Worm (Caenorhabditis elegans) whole organism, mixed stage, embryonic: ENCODE results near the gene F18A12.7.

ENCODE experiments used
- bed-3 ChIP-seq: fragments of 200-800 bp; sonication (Bioruptor generic); optimal IDR thresholded peaks from 3 replicates; lab custom pipeline; 2018; ENCODE audit warnings: mild to moderate bottlenecking, missing genetic modification characterization, moderate library complexity, missing compliant biosample characterization
- blmp-1 ChIP-seq: fragments of 150-350 bp; optimal IDR thresholded peaks from 2 replicates; lab custom pipeline; 2014; ENCODE audit warnings: missing biosample characterization, missing genetic modification characterization
- ceh-43 ChIP-seq: fragments of 200-800 bp; sonication (Bioruptor generic); optimal IDR thresholded peaks from 2 replicates; lab custom pipeline; 2018; ENCODE audit warnings: mild to moderate bottlenecking, missing genetic modification characterization, moderate library complexity, missing compliant biosample characterization
- ceh-83 ChIP-seq: fragments of 200-800 bp; sonication (Bioruptor generic); optimal IDR thresholded peaks from 2 replicates; lab custom pipeline; 2018; ENCODE audit warnings: mild to moderate bottlenecking, missing genetic modification characterization, missing compliant biosample characterization
- ces-1 ChIP-seq: fragments of 150-350 bp; optimal IDR thresholded peaks from 2 replicates; lab custom pipeline; 2014; ENCODE audit warnings: missing biosample characterization, missing genetic modification reagents, missing genetic modification characterization
- cnd-1 ChIP-seq: fragments of 200-800 bp; sonication (Bioruptor generic); optimal IDR thresholded peaks from 2 replicates; lab custom pipeline; 2018; ENCODE audit warnings: mild to moderate bottlenecking, missing genetic modification characterization, missing compliant biosample characterization
- drap-1 ChIP-seq: fragments of 200-800 bp; sonication (Bioruptor generic); optimal IDR thresholded peaks from 3 replicates; lab custom pipeline; 2018; ENCODE audit warnings: mild to moderate bottlenecking, missing genetic modification characterization, missing compliant biosample characterization
- elt-1 ChIP-seq: sonication (generic microtip); optimal IDR thresholded peaks from 2 replicates; lab custom pipeline; 2017; ENCODE audit warnings: missing genetic modification characterization, mild to moderate bottlenecking, missing compliant biosample characterization, antibody characterized with exemption, moderate library complexity, borderline replicate concordance; ENCODE audit not compliant: insufficient read depth
- elt-3 ChIP-seq: fragments of 150-350 bp; optimal IDR thresholded peaks from 2 replicates; lab custom pipeline; 2014; ENCODE audit warnings: missing biosample characterization, missing genetic modification characterization
- flh-1 ChIP-seq: fragments of 200-800 bp; sonication (Bioruptor generic); optimal IDR thresholded peaks from 2 replicates; lab custom pipeline; 2018; ENCODE audit warnings: mild to moderate bottlenecking, missing genetic modification characterization, moderate library complexity, missing compliant biosample characterization
- ham-2 ChIP-seq: fragments of 200-800 bp; sonication (Bioruptor generic); optimal IDR thresholded peaks from 2 replicates; lab custom pipeline; 2018; ENCODE audit warnings: mild to moderate bottlenecking, missing genetic modification characterization, missing compliant biosample characterization
- hlh-1 ChIP-seq: fragments of 150-350 bp; optimal IDR thresholded peaks from 2 replicates; lab custom pipeline; 2014; ENCODE audit warnings: missing biosample characterization, missing genetic modification reagents, missing genetic modification characterization
- lin-13 ChIP-seq: fragments of 150-350 bp; optimal IDR thresholded peaks from 2 replicates; lab custom pipeline; 2014; ENCODE audit warnings: missing biosample characterization, missing genetic modification characterization
- lin-32 ChIP-seq: fragments of 200-800 bp; sonication (Bioruptor generic); optimal IDR thresholded peaks from 2 replicates; lab custom pipeline; 2018; ENCODE audit warnings: mild to moderate bottlenecking, missing genetic modification characterization, missing compliant biosample characterization
- lsy-2 ChIP-seq: fragments of 150-350 bp; optimal IDR thresholded peaks from 2 replicates; lab custom pipeline; 2014; ENCODE audit warnings: missing biosample characterization, missing genetic modification characterization
- mep-1 ChIP-seq: fragments of 150-350 bp; optimal IDR thresholded peaks from 2 replicates; lab custom pipeline; 2017; ENCODE audit warnings: missing biosample characterization, missing genetic modification reagents, missing genetic modification characterization, inconsistent platforms
- mls-2 ChIP-seq: sonication (generic microtip); optimal IDR thresholded peaks from 2 replicates; lab custom pipeline; 2016; ENCODE audit warnings: mild to moderate bottlenecking, missing genetic modification characterization, moderate library complexity, missing compliant biosample characterization
- nhr-2 ChIP-seq: fragments of 150-350 bp; optimal IDR thresholded peaks from 2 replicates; lab custom pipeline; 2014; ENCODE audit warnings: missing biosample characterization, missing genetic modification characterization
- nhr-237 ChIP-seq: fragments of 150-350 bp; optimal IDR thresholded peaks from 2 replicates; lab custom pipeline; 2014; ENCODE audit warnings: missing biosample characterization, missing genetic modification characterization
- nhr-28 ChIP-seq: fragments of 150-350 bp; optimal IDR thresholded peaks from 2 replicates; lab custom pipeline; 2014; ENCODE audit warnings: missing biosample characterization, missing genetic modification characterization
- pha-4 ChIP-seq: fragments of 150-350 bp; optimal IDR thresholded peaks from 2 replicates; lab custom pipeline; 2018; ENCODE audit warnings: missing biosample characterization, missing genetic modification reagents, missing genetic modification characterization
- sem-2 ChIP-seq: fragments of 200-800 bp; sonication (Bioruptor generic); optimal IDR thresholded peaks from 2 replicates; lab custom pipeline; 2018; ENCODE audit warnings: mild to moderate bottlenecking, missing genetic modification characterization, missing compliant biosample characterization
- snpc-4 ChIP-seq: fragments of 150-350 bp; optimal IDR thresholded peaks from 2 replicates; lab custom pipeline; 2014; ENCODE audit warnings: missing biosample characterization, missing genetic modification characterization
- sptf-1 ChIP-seq: sonication (generic microtip); optimal IDR thresholded peaks from 2 replicates; lab custom pipeline; 2017; ENCODE audit warnings: mild to moderate bottlenecking, missing genetic modification characterization, moderate library complexity, missing compliant biosample characterization
- tbx-8 ChIP-seq: fragments of 200-800 bp; sonication (Bioruptor generic); optimal IDR thresholded peaks from 2 replicates; lab custom pipeline; 2018; ENCODE audit warnings: mild to moderate bottlenecking, missing genetic modification characterization, moderate library complexity, missing compliant biosample characterization
- unc-120 ChIP-seq: sonication (generic microtip); optimal IDR thresholded peaks from 2 replicates; lab custom pipeline; 2017; ENCODE audit warnings: missing genetic modification characterization, missing compliant biosample characterization; ENCODE audit not compliant: poor library complexity, severe bottlenecking
- unc-39 ChIP-seq: fragments of 150-350 bp; optimal IDR thresholded peaks from 2 replicates; lab custom pipeline; 2014; ENCODE audit warnings: missing biosample characterization, missing genetic modification characterization
- unc-62 ChIP-seq: fragments of 150-350 bp; optimal IDR thresholded peaks from 2 replicates; lab custom pipeline; 2014; ENCODE audit warnings: missing biosample characterization, missing genetic modification reagents, missing genetic modification characterization
- zip-8 ChIP-seq: fragments of 150-350 bp; optimal IDR thresholded peaks from 2 replicates; lab custom pipeline; 2014; ENCODE audit warnings: missing biosample characterization, missing genetic modification characterization
- ztf-11 ChIP-seq: fragments of 150-350 bp; optimal IDR thresholded peaks from 2 replicates; lab custom pipeline; 2014; ENCODE audit warnings: missing biosample characterization, missing genetic modification characterization

The F18A12.7 gene

DNA sequence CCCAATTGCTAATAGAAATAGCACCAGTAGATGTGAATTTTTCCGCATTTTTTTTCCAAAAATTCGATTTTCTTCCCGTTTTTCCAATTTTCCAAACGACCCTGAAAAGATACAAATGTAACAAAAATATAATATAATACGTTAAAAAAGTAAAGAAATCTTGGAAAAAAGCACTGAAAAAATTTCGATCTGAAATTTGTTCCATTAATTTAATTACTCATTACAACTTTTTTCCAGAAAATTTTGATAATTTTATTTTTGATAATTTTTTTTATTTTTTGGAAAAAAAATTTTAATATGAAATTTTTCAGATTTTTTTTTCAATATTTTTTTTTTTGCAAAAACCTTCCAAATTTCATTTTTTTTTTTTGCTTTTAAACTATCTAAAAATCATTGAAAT, 22.1 kb upstream of the F18A12.7 start, which contains the start of gene skpo-2:
Gene skpo-2, minus strand, starts transcription at position 101 of the 400 bp plus-strand sequence.
- no peak for TF ChIP-seq elt-1 (tag; lab: Kevin White, UChicago)

DNA sequence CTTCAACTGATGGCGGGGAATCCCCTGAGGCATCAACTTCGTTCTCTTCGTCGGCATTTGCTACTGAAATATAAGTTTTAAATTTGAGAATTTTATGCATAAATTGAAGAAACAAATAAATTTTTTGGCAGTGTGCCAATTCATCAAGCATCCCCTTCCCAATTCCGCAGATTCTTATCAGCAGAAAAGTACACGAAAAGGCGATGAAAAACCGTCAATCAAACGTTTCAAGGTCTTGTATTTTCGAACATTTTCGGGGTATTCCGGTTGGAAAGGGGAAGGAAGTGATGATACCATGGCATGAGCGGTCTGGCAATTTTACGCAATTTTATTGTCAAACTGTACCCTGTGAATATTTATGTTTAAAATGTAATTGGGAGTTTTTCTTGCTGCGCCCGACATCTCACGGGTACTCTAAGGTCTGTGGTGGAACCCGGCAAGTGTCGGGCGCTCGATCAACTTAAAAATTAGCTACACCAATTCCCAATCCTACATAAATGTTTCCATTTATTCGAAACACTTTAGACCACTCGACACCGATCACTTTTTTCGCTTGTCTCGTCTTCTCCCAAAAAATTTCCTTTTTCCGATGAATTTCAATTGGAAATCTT, 20.7 kb upstream of the F18A12.7 start:
- TF ChIP-seq zip-8 (tag; lab: Kevin White, UChicago) = no peak
- TF ChIP-seq ztf-11 (tag; lab: Kevin White, UChicago) = no peak
- TF ChIP-seq hlh-1 = no peak
- no peak for TF ChIP-seq pha-4 (tag; lab: Kevin White, UChicago)
- no peak for TF ChIP-seq drap-1 (GFP tag; lab: Kevin White, UChicago)
- TF ChIP-seq ces-1 (GFP tag; lab: Kevin White, UChicago) = no peak
- TF ChIP-seq elt-1 (tag; lab: Kevin White, UChicago) = no peak

DNA sequence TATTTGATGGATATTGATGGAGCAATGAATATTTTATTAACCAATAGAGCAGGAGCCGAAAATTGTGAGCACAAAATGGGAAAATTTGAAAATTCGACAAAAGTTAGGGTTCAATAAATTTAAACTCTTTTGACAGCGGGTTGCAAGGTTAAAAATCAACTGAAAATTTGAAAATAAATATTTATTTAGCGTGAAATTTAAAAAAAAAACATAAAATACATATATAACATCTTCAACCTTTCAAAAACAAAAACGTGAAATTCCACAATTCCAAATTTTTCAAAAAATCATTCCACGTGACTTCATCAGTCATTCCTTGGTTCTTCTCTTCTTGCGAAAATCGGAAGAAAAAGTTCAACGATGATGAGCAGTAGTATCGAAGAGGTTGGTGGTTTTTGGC, 15.1 kb upstream of the F18A12.7 start, which contains the start of gene C16C8.18:
Gene C16C8.18, plus strand, starts transcription at position 301 of the 400 bp plus-strand sequence.
- no peak for TF ChIP-seq mep-1
- no peak for TF ChIP-seq nhr-28 (tag; lab: Kevin White, UChicago)
- TF ChIP-seq blmp-1 (tag; lab: Kevin White, UChicago) = no peak

DNA sequence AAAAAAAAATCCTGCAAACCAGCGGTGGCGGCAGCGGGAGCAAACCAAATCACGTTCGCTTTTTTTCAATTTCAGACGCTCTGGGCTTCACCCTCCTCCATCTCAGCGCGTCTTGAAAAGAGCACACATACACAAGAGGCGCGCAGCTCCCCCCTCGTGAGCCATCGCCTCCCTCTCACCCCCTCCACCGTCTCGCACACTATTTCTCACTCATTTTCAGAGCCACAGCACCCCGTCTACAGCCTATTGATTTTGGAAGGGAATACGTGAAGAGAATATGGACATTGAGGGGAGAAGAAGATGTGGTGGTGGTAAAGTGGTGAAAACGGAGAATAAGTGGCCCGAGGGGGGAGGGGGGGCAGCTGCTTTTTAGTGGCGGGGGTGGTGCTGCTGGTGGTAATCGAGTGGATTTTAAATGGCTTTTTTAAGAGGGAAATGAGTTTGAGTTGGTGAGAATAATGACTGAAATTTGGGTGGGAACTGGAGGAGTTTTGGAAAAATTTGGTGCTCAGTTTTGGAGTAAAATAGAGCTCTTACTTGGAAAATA, 13.9 kb upstream of the F18A12.7 start:
- TF ChIP-seq ces-1 (GFP tag; lab: Kevin White, UChicago) (peak; percentile 71), blmp-1 (tag; lab: Kevin White, UChicago) (no peak), sptf-1 (tag; lab: Kevin White, UChicago) (peak; percentile 16), pha-4 (tag; lab: Kevin White, UChicago) (no peak), elt-3 (tag; lab: Kevin White, UChicago) (no peak), cnd-1 (tag; lab: Kevin White, UChicago) (no peak), ceh-43 (no peak), drap-1 (GFP tag; lab: Kevin White, UChicago) (no peak), nhr-237 (tag; lab: Kevin White, UChicago) (no peak), tbx-8 (GFP tag; lab: Kevin White, UChicago) (no peak), lsy-2 (tag; lab: Kevin White, UChicago) (no peak), unc-39 (tag; lab: Kevin White, UChicago) (no peak), ham-2 (GFP tag; lab: Kevin White, UChicago) (no peak), lin-32 (GFP tag; lab: Kevin White, UChicago) (no peak)
- TF ChIP-seq, all 35 proteins: peak for 2

DNA sequence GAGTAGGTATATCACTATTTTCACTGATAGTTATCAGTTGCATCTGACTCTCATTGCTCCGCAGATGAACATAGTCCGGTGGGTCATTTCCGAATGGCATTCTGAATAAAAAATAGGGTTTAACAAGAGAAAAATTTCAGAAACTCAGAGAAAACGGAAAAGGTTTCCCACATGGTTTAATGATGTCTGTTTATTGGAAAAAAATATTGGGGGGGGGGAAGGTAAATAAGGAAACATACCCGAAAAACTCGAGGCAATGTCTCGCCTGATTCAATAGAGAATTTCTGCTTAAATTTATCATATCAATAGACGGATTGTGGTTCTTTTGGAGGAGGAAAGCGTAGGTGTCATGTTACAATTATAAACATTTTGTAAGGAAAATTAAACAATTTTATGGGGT, 11.2 kb upstream of the F18A12.7 start, which contains the start of gene nep-11:
Gene nep-11, minus strand, starts transcription at position 101 of the 400 bp plus-strand sequence.
- TF ChIP-seq elt-1 (tag; lab: Kevin White, UChicago) (no peak), drap-1 (GFP tag; lab: Kevin White, UChicago) (no peak), ceh-43 (no peak)

DNA sequence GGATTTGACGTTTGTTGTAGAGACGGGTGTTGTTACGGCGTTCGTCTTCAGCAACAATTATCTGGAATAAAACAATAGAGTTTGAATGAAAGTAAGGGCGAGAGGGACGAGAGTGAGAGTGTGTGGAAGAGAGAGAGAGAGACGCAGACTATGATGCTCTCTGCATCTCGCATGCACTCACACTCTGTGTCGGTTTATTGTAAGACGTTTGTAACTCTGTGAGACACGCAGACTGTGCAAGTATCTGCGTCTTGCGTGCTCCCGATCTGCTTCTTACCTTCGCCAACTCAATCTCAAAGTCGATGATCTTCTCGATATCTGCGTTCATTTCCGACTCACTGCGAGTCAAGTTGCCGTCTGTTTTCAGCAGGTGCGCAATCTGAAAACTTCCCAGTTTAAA, 8.7 kb upstream of the F18A12.7 start:
- TF ChIP-seq hlh-1 (no peak), ham-2 (GFP tag; lab: Kevin White, UChicago) (no peak), zip-8 (tag; lab: Kevin White, UChicago) (no peak), tbx-8 (GFP tag; lab: Kevin White, UChicago) (no peak), lsy-2 (tag; lab: Kevin White, UChicago) (no peak), elt-1 (tag; lab: Kevin White, UChicago) (no peak), mls-2 (tag; lab: Kevin White, UChicago) (no peak), cnd-1 (tag; lab: Kevin White, UChicago) (no peak), ceh-83 (no peak), nhr-237 (tag; lab: Kevin White, UChicago) (no peak)

DNA sequence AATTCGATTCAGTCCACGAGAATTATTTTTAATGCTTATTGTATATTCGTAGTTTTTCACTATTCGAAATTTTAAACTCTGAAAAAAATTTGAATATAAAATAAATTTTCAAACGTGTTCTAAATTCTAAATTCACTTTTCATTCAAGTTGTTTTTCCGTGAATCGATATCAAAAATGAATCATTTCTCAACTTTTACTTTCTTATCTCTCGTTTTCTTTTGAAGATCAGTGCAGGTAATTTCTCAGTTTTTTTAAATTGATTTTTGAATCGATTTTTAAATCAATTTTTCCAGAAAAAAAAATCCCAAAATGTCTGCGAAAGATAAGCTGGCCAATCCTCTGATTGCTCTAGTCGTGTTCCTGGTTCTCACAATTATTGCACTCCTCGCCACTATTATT, 2.2 kb upstream of the F18A12.7 start, which contains the start of gene nep-6:
Gene nep-6, plus strand, starts transcription at position 301 of the 400 bp plus-strand sequence.
- TF ChIP-seq ham-2 (GFP tag; lab: Kevin White, UChicago) (no peak), nhr-28 (tag; lab: Kevin White, UChicago) (no peak), lin-13 (tag; lab: Kevin White, UChicago) (no peak), bed-3 (GFP tag; lab: Kevin White, UChicago) (no peak), unc-39 (tag; lab: Kevin White, UChicago) (no peak), drap-1 (GFP tag; lab: Kevin White, UChicago) (no peak), unc-120 (tag; lab: Kevin White, UChicago) (no peak), blmp-1 (tag; lab: Kevin White, UChicago) (no peak), elt-3 (tag; lab: Kevin White, UChicago) (no peak), zip-8 (tag; lab: Kevin White, UChicago) (no peak), pha-4 (tag; lab: Kevin White, UChicago) (no peak), ceh-83 (no peak), snpc-4 (no peak), ztf-11 (tag; lab: Kevin White, UChicago) (no peak), sem-2 (GFP tag; lab: Kevin White, UChicago) (no peak), nhr-2 (tag; lab: Kevin White, UChicago) (no peak), flh-1 (GFP tag; lab: Kevin White, UChicago) (no peak), cnd-1 (tag; lab: Kevin White, UChicago) (no peak), unc-62 (no peak)
